Worm (Caenorhabditis elegans) whole organism, L4/young adult: ENCODE results near the gene mltn-9.

Source experiments
- W03F9.2 ChIP-seq: fragments of 150-350 bp; optimal IDR thresholded peaks from 2 replicates; lab custom pipeline; 2014; ENCODE audit warnings: missing biosample characterization, missing genetic modification characterization
- dao-5 ChIP-seq: sonication (generic microtip); optimal IDR thresholded peaks from 2 replicates; lab custom pipeline; 2016; ENCODE audit warnings: missing genotype, missing genetic modification characterization, moderate library complexity, missing compliant biosample characterization
- him-1 ChIP-seq: sonication (generic microtip); optimal IDR thresholded peaks from 2 replicates; lab custom pipeline; 2016; ENCODE audit warnings: missing genotype, missing genetic modification reagents, missing genetic modification characterization, missing compliant biosample characterization

mltn-9 gene

DNA sequence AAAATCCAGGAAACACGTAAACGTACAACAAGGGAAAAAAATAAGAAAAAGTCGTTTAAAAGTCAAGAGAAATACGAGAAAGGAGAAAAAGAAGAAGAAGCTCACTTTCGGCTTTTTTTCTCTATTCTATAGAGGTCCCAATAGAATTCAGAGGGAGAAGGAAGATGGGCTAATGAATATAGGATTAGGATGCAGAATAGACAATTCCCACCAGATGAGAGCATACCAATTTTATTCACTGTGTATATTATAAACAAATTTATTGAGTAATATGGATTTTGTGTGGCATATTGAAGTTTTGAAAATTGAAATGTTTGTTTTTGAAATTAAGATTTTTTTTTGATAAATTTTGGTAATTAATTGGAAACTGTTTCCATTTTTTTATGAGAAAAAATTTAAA is 28.6 kb downstream of the mltn-9 start:
- TF ChIP-seq W03F9.2, result no peak
- TF ChIP-seq him-1 (tag; lab: Kevin White, UChicago), result no peak
- TF ChIP-seq dao-5 (tag; lab: Kevin White, UChicago), result no peak

ce11 chrII:14645290-14645689 is 29.5 kb downstream of the mltn-9 start:
- TF ChIP-seq W03F9.2, result no peak
- TF ChIP-seq dao-5 (tag; lab: Kevin White, UChicago), result no peak
- no peak for TF ChIP-seq him-1 (tag; lab: Kevin White, UChicago)

ce11 chrII:14647550-14647949 is 31.7 kb downstream of the mltn-9 start:
- TF ChIP-seq him-1 (tag; lab: Kevin White, UChicago), result no peak
- TF ChIP-seq dao-5 (tag; lab: Kevin White, UChicago), result no peak
- TF ChIP-seq W03F9.2, result no peak

ce11 chrII:14664647-14665518 is 49.0 kb downstream of the mltn-9 start:
- no peak for TF ChIP-seq him-1 (tag; lab: Kevin White, UChicago)
- no peak for TF ChIP-seq dao-5 (tag; lab: Kevin White, UChicago)
- TF ChIP-seq W03F9.2, result no peak

DNA sequence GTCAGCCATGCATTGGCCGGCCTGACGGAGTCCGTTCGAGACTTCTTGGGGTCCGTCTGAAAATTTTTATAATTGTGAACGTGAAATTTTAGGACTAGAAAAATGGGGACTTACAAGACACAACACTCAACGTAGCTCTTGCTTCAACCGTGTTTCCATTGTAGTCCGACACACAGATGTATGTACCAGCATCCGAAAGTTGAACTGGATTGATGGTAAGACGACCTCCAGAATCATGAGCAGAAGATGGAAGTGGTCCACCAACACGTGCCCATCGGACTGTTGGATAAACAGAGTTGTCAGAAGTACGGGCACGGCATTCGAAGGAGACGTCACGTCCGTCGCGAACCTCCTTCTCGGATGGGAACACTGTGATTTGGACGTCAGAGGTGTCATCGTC is 50.4 kb downstream of the mltn-9 start:
- no peak for TF ChIP-seq him-1 (tag; lab: Kevin White, UChicago)
- TF ChIP-seq dao-5 (tag; lab: Kevin White, UChicago), result no peak
- TF ChIP-seq W03F9.2, result no peak

- TF ChIP-seq dao-5 (tag; lab: Kevin White, UChicago) (no peak), W03F9.2 (no peak), him-1 (tag; lab: Kevin White, UChicago) (no peak)
Measured at ce11 chrII:14668608-14669007, 52.8 kb downstream of the mltn-9 start.

- no peak for TF ChIP-seq W03F9.2
Measured at ce11 chrII:14670175-14670574, 54.3 kb downstream of the mltn-9 start.

ce11 chrII:14672095-14672494 is 56.3 kb downstream of the mltn-9 start:
- TF ChIP-seq W03F9.2 (no peak), dao-5 (tag; lab: Kevin White, UChicago) (no peak), him-1 (tag; lab: Kevin White, UChicago) (no peak)
